Worm (Caenorhabditis elegans): ENCODE data around the gene lys-1.
A peak's percentile ranks its signal among the peaks of the same experiment; 100 is the strongest.

lys-1 gene

DNA sequence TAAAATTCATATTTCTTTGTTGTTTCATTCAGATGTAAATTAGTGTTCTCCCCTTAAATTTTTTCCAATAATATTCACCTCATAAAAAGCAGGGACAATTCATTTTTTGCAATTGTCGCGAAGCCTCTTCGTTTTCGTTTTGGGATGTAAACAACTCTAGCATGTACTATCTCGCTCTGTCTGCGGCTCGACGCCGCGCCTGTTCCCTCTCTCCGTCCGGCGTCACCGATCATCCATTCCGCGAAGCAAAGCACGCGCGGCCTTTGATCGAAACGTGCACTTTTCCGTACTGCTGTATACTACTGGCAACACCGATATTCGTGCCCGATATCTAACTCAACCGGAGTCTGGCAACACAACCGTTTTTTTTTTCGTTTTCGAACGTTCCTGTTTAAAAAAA lies 30.7 kb upstream of the lys-1 start:
- no peak for TF ChIP-seq snpc-4 (tag; optimal IDR thresholded peaks at IDR 0.05)
- no peak for TF ChIP-seq ceh-82 (tag; optimal IDR thresholded peaks at IDR 0.05)
- TF ChIP-seq mdl-1 (tag; optimal IDR thresholded peaks at IDR 0.05), result peak in 1 of 2 experiments; percentile 15
- peak; percentile 0 for TF ChIP-seq sma-9 (GFP tag; optimal IDR thresholded peaks at IDR 0.05)
- no peak for TF ChIP-seq sma-9 (tag; optimal IDR thresholded peaks at IDR 0.05)
- TF ChIP-seq sem-4 (tag; optimal IDR thresholded peaks at IDR 0.05), result no peak

DNA sequence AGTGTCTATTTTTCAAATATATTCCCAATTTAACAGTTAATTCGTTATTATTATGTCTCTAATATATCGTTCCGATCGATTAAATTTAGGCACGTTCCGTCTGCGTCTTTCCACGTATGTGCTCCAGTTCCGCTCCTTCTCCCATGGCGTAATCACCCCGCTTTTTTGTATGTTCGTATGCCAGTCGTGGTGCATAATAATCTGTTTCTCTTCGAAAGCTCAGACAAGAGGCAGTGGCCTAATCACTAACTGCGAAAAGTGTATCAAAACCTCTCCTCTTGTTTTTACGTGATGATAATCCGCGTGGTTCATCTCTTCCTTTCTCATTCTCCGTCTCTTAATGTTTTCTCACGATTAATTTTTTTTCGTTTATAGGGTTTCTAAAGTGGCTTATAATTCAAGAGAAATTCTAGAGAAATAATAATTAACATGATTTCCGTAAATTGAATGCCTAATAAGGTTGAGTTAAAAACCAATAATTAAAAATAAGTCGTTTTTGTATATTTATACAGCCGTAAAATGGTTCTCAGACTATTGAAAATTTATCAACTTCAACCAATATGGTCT lies 29.9 kb upstream of the lys-1 start:
- TF ChIP-seq nhr-129 (tag; optimal IDR thresholded peaks at IDR 0.05), result peak; percentile 32
- no peak for TF ChIP-seq alr-1 (tag; optimal IDR thresholded peaks at IDR 0.05)
- TF ChIP-seq C34F6.9 (tag; optimal IDR thresholded peaks at IDR 0.05), result peak; percentile 37
- TF ChIP-seq R02D3.7 (tag; optimal IDR thresholded peaks at IDR 0.05), result no peak
- TF ChIP-seq nhr-23 (tag; optimal IDR thresholded peaks at IDR 0.05), result no peak
- TF ChIP-seq lsy-2 (tag; optimal IDR thresholded peaks at IDR 0.05), result peak in 1 of 2 experiments; percentile 38
- no peak for TF ChIP-seq nhr-77 (tag; optimal IDR thresholded peaks at IDR 0.05)

DNA sequence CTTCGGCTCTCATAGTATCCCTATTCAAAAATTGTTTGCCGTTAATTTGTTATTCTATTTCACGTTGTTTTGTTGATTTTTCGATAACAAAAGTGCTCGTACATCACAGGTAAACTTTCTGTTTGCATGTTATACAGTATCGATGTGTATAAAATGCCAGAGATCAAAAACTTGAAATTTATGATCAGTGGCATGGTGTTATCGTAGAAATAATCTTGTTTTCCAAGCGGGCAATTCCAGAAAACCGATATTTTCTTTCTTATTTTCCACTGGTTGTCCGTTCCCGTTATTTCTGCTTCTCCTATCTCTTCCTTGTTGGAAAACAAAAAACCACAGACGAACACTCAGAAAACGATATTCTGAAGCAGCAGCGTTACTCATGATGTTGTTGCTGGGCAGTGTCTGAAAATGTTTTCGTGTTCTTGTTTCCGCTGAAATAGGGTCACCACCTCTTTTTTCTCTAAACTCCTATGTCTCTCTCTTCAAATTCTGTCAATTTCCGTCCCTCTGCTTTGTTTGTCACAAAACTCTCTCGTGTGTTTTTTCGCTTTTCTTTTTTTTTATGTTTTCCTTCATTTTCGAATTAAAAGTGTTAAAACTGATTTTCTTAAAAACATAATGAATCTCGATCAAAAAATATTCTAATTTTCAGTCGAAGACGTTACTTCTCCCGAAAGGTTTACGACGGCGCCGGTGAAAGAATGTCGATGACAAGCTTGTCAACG lies 29.3 kb upstream of the lys-1 start, which contains the start of gene akt-1:
TSS of gene akt-1 (plus strand) at position 651 of the 725 bp plus-strand sequence.
- no peak for TF ChIP-seq sma-9 (GFP tag; optimal IDR thresholded peaks at IDR 0.05)
- TF ChIP-seq sma-9 (tag; optimal IDR thresholded peaks at IDR 0.05), result no peak
- TF ChIP-seq crh-2 (tag; optimal IDR thresholded peaks at IDR 0.05), result no peak
- no peak for TF ChIP-seq nhr-21 (tag; optimal IDR thresholded peaks at IDR 0.05)
- no peak for TF ChIP-seq ceh-16 (tag; optimal IDR thresholded peaks at IDR 0.05)

DNA sequence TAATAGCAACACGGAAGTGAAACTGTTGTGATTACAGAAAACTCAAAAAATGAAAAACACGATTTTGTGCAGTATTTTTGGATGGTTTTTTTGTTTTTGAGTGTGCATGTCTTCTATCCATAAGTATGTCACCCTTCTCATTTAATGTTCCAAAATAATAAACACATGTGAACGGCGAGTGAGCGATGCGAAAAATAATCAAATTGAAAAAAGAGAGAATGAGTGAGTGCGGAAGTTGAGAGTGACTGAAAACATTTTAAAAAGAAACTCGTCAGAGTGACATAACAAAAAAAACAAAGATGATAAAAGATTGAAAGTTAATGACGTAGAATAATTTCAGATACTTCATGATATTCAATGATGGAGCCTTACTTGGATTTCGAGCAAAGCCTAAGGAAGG lies 28.2 kb upstream of the lys-1 start:
- no peak for TF ChIP-seq ceh-82 (tag; optimal IDR thresholded peaks at IDR 0.05)
- no peak for TF ChIP-seq unc-39 (tag; optimal IDR thresholded peaks at IDR 0.05)
- TF ChIP-seq Y55F3AM.14 (GFP tag; optimal IDR thresholded peaks at IDR 0.05), result no peak
- no peak for TF ChIP-seq elt-3 (tag; optimal IDR thresholded peaks at IDR 0.05)
- no peak for TF ChIP-seq nhr-12 (tag; optimal IDR thresholded peaks at IDR 0.05)
- no peak for TF ChIP-seq lsy-2 (tag; optimal IDR thresholded peaks at IDR 0.05)
- TF ChIP-seq crh-2 (tag; optimal IDR thresholded peaks at IDR 0.05), result no peak
- no peak for TF ChIP-seq F13H6.1 (tag; optimal IDR thresholded peaks at IDR 0.05)
- TF ChIP-seq sem-4 (tag; optimal IDR thresholded peaks at IDR 0.05), result no peak
- TF ChIP-seq ZK546.5 (tag; optimal IDR thresholded peaks at IDR 0.05), result no peak
- TF ChIP-seq nhr-77 (tag; optimal IDR thresholded peaks at IDR 0.05), result no peak
- TF ChIP-seq mbf-1 (tag; optimal IDR thresholded peaks at IDR 0.05), result no peak
- TF ChIP-seq fos-1 (tag; optimal IDR thresholded peaks at IDR 0.05), result no peak
- TF ChIP-seq ztf-1 (GFP tag; conservative IDR thresholded peaks at IDR 0.05), result no peak
- TF ChIP-seq zag-1 (tag; optimal IDR thresholded peaks at IDR 0.05), result no peak

DNA sequence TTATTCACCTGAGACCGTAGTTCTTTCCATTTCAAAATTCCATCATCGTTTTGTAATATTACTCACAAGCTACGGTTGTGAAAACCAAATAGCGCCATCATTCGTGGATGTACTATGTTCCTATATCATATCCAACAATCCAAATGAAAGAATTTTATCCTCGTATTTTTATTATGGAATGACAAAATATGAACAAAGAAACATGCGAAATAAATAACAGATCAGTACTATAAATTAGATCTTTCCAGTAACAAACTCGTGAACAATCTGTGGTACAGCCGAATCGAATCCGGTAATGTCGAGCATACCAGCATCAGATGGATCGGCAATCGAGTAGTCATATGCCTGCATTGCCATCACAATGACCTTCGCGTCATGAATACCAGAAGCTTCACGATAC lies 25.0 kb upstream of the lys-1 start:
- TF ChIP-seq ztf-4 (tag; optimal IDR thresholded peaks at IDR 0.05), result no peak
- no peak for TF ChIP-seq R02D3.7 (tag; optimal IDR thresholded peaks at IDR 0.05)
- TF ChIP-seq nhr-77 (tag; optimal IDR thresholded peaks at IDR 0.05), result no peak
- no peak for TF ChIP-seq elt-3 (tag; optimal IDR thresholded peaks at IDR 0.05)
- TF ChIP-seq unc-39 (tag; optimal IDR thresholded peaks at IDR 0.05), result no peak
- no peak for TF ChIP-seq nhr-6 (tag; optimal IDR thresholded peaks at IDR 0.05)
- no peak for TF ChIP-seq nhr-237 (tag; optimal IDR thresholded peaks at IDR 0.05)
- no peak for TF ChIP-seq C34F6.9 (tag; optimal IDR thresholded peaks at IDR 0.05)
- no peak for TF ChIP-seq nhr-11 (tag; optimal IDR thresholded peaks at IDR 0.05)
- no peak for TF ChIP-seq Y55F3AM.14 (GFP tag; optimal IDR thresholded peaks at IDR 0.05)
- TF ChIP-seq nhr-21 (tag; optimal IDR thresholded peaks at IDR 0.05), result no peak

DNA sequence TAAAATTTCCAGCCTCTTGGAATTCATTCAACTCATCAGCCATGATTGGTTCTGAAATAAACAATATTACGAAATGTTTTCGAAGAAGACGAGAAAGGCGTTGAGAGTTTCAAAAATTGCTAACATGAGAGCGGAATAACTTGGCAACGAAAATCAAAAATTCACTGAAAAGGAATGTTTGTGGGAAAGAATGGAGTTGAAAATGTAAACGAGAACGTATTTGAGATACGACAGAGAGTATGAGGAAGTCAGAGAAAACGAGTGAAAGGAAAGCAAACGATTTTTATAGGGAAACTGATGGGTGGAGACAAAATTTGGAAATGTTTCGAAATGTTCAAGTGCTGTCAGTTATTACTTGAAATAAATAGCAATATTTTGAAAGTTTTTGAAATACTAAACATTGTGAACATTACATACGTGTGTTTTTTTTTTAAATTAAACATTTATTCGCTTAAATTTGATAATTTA lies 22.7 kb upstream of the lys-1 start, which contains the start of gene rop-1:
TSS of gene rop-1 (minus strand) at position 51 of the 468 bp plus-strand sequence.
- TF ChIP-seq ZK546.5 (tag; optimal IDR thresholded peaks at IDR 0.05) (no peak), nhr-129 (tag; optimal IDR thresholded peaks at IDR 0.05) (peak; percentile 88), nhr-12 (tag; optimal IDR thresholded peaks at IDR 0.05) (no peak), C34F6.9 (tag; optimal IDR thresholded peaks at IDR 0.05) (peak; percentile 60), nhr-25 (tag; optimal IDR thresholded peaks at IDR 0.05) (no peak), F13H6.1 (tag; optimal IDR thresholded peaks at IDR 0.05) (no peak), zag-1 (tag; optimal IDR thresholded peaks at IDR 0.05) (no peak), unc-55 (GFP tag; optimal IDR thresholded peaks at IDR 0.05) (peak; percentile 75), lsy-2 (tag; optimal IDR thresholded peaks at IDR 0.05) (peak in 1 of 2 experiments; percentile 15), gmeb-1 (tag; optimal IDR thresholded peaks at IDR 0.05) (peak; percentile 2), ama-1 (optimal IDR thresholded peaks at IDR 0.05) (peak; percentile 19), fos-1 (tag; optimal IDR thresholded peaks at IDR 0.05) (peak; percentile 48), blmp-1 (tag; optimal IDR thresholded peaks at IDR 0.05; ENCODE audit: insufficient read depth) (peak; percentile 53)
